Worm (Caenorhabditis elegans) whole organism, L2 larva: Measurements from ENCODE around the gene fipr-15.

Source experiments
- lsy-2 ChIP-seq, 2 experiments: fragments of 150-350 bp in 1 of 2; sonication (generic microtip) in 1 of 2; optimal IDR thresholded peaks; 2 replicates each; lab custom pipeline; 2014 to 2017; ENCODE audit warnings: missing biosample characterization in 2 of 2, missing genetic modification characterization in 2 of 2
- nhr-237 ChIP-seq: fragments of 150-350 bp; optimal IDR thresholded peaks from 2 replicates; lab custom pipeline; 2014; ENCODE audit warnings: missing biosample characterization, missing genetic modification characterization
- skn-1 ChIP-seq: sonication (generic microtip); optimal IDR thresholded peaks from 2 replicates; lab custom pipeline; 2017; ENCODE audit warnings: missing biosample characterization, missing genetic modification characterization

DNA sequence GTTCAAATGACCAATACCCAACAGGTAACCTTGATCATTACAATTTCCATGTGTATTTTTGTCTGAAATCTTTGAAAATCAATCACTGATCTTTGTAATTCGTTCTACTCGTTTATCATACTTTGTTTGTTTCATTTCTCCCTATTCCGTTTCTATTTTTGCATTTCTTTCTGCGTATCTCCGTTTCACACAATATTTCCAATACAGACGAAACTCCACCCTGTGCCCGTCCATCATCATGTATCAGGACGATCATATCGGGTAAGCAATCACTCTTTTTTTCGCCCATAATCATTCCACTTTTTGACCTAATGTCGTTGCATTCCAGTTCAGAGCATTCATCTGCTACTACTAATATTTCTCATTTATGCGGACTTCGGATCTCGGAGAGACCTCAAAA, 29.3 kb downstream of the fipr-15 start, which contains the start of gene pyk-2:
- TF ChIP-seq nhr-237: no peak
- no peak for TF ChIP-seq skn-1 (tag; lab: Kevin White, UChicago)
- no peak for TF ChIP-seq lsy-2 (tag; optimal IDR thresholded peaks at IDR 0.05; lab: Kevin White, UChicago)
